Fruit fly (Drosophila melanogaster): ENCODE data around the gene Dh31.
A peak's percentile ranks its signal among the peaks of the same experiment; 100 is the strongest.

- TF ChIP-seq h (GFP tag; optimal IDR thresholded peaks at IDR 0.05) (no peak), OdsH (GFP tag; optimal IDR thresholded peaks at IDR 0.05) (no peak), Dfd (GFP tag; optimal IDR thresholded peaks at IDR 0.05) (no peak), Myc (optimal IDR thresholded peaks at IDR 0.05) (no peak), dmrt93B (GFP tag; optimal IDR thresholded peaks at IDR 0.05) (no peak), fru (GFP tag; optimal IDR thresholded peaks at IDR 0.05) (no peak), pan (optimal IDR thresholded peaks at IDR 0.05) (no peak), br (GFP tag; optimal IDR thresholded peaks at IDR 0.05) (no peak), jim (GFP tag; optimal IDR thresholded peaks at IDR 0.05) (no peak), Abd-B (GFP tag; optimal IDR thresholded peaks at IDR 0.05) (no peak), psq (GFP tag; optimal IDR thresholded peaks at IDR 0.05) (peak; percentile 96), Hnf4 (GFP tag; optimal IDR thresholded peaks at IDR 0.05) (no peak), CG32264 (GFP tag; optimal IDR thresholded peaks at IDR 0.05) (no peak)
Observed at dm6 chr2L:8543731-8544359, 37.2 kb upstream of the Dh31 start.
